Fruit fly (Drosophila melanogaster) whole organism, embryonic: ENCODE results near the gene CG3337.

Experiments used
- Blimp-1 ChIP-seq: fragments of 200-800 bp; sonication (Bioruptor generic); optimal IDR thresholded peaks from 3 replicates; lab custom pipeline; 2018; ENCODE audit warnings: missing biosample characterization, missing genetic modification characterization, mild to moderate bottlenecking, moderate library complexity, missing genetic modification reagents
- CG10267 ChIP-seq: fragments of 200-800 bp; sonication (Bioruptor generic); optimal IDR thresholded peaks from 2 replicates; lab custom pipeline; 2018; ENCODE audit warnings: missing biosample characterization, mild to moderate bottlenecking, missing genetic modification characterization, moderate library complexity
- CG10462 ChIP-seq: fragments of 200-800 bp; sonication (Bioruptor generic); optimal IDR thresholded peaks from 2 replicates; lab custom pipeline; 2016; ENCODE audit warnings: missing biosample characterization, missing genetic modification characterization
- CG10979 ChIP-seq: fragments of 200-800 bp; sonication (Bioruptor generic); optimal IDR thresholded peaks from 2 replicates; lab custom pipeline; 2018; ENCODE audit warnings: missing biosample characterization, mild to moderate bottlenecking, missing genetic modification characterization, moderate library complexity
- CG11247 ChIP-seq: fragments of 200-800 bp; sonication (Bioruptor generic); IDR thresholded peaks from 2 replicates; pipeline ENCODE4 v1.3.6; 2022; ENCODE audit warnings: missing biosample characterization, missing genetic modification characterization
- CG11560 ChIP-seq: fragments of 200-800 bp; sonication (Bioruptor generic); IDR thresholded peaks from 3 replicates; pipeline ENCODE4 v1.3.6; 2022; ENCODE audit warnings: missing biosample characterization, missing genetic modification characterization
- CG13624 ChIP-seq: fragments of 200-800 bp; sonication (Bioruptor generic); optimal IDR thresholded peaks from 2 replicates; lab custom pipeline; 2016; ENCODE audit warnings: missing biosample characterization, missing genetic modification characterization
- CG14441 ChIP-seq: fragments of 200-800 bp; sonication (Bioruptor generic); IDR thresholded peaks from 2 replicates; pipeline ENCODE4 v1.3.6; 2022; ENCODE audit warnings: missing biosample characterization, missing genetic modification characterization
- CG14965 ChIP-seq: fragments of 200-800 bp; sonication (Bioruptor generic); optimal IDR thresholded peaks from 2 replicates; lab custom pipeline; 2016; ENCODE audit warnings: missing biosample characterization, missing genetic modification characterization, borderline replicate concordance
- CG18262 ChIP-seq: fragments of 200-800 bp; optimal IDR thresholded peaks from 3 replicates; lab custom pipeline; 2019; ENCODE audit warnings: missing biosample characterization, mild to moderate bottlenecking, missing genetic modification characterization, moderate library complexity
- CG18599 ChIP-seq: fragments of 200-800 bp; sonication (Bioruptor generic); optimal IDR thresholded peaks from 3 replicates; lab custom pipeline; 2017; ENCODE audit warnings: missing biosample characterization, missing genetic modification characterization, mild to moderate bottlenecking, moderate library complexity, missing genetic modification reagents
- CG2712 ChIP-seq: fragments of 200-800 bp; optimal IDR thresholded peaks from 3 replicates; lab custom pipeline; 2019; ENCODE audit warnings: missing biosample characterization, mild to moderate bottlenecking, missing genetic modification characterization, moderate library complexity
- CG2875 ChIP-seq: fragments of 200-800 bp; sonication (Bioruptor generic); optimal IDR thresholded peaks from 2 replicates; lab custom pipeline; 2017; ENCODE audit warnings: missing biosample characterization, mild to moderate bottlenecking, missing genetic modification characterization, missing genetic modification reagents
- CG30431 ChIP-seq: fragments of 200-800 bp; sonication (Bioruptor generic); optimal IDR thresholded peaks from 2 replicates; lab custom pipeline; 2017; ENCODE audit warnings: missing biosample characterization, missing genetic modification characterization
- CG31365 ChIP-seq: fragments of 200-800 bp; sonication (Bioruptor generic); optimal IDR thresholded peaks from 2 replicates; lab custom pipeline; 2018; ENCODE audit warnings: missing biosample characterization, mild to moderate bottlenecking, missing genetic modification characterization
- CG31388 ChIP-seq: fragments of 200-800 bp; sonication (Bioruptor generic); optimal IDR thresholded peaks from 2 replicates; lab custom pipeline; 2016; ENCODE audit warnings: missing biosample characterization, missing genetic modification characterization
- CG31441 ChIP-seq: fragments of 200-800 bp; sonication (Bioruptor generic); IDR thresholded peaks from 2 replicates; pipeline ENCODE4 v1.3.6; 2022; ENCODE audit warnings: missing biosample characterization, missing genetic modification characterization
- CG32772 ChIP-seq: fragments of 200-800 bp; sonication (Bioruptor generic); IDR thresholded peaks from 2 replicates; pipeline ENCODE4 v1.3.6; 2022; ENCODE audit warnings: missing biosample characterization, missing genetic modification characterization
- CG6254 ChIP-seq: fragments of 200-800 bp; sonication (Bioruptor generic); optimal IDR thresholded peaks from 3 replicates; lab custom pipeline; 2017; ENCODE audit warnings: mild to moderate bottlenecking, missing biosample characterization, missing genetic modification reagents, missing genetic modification characterization
- CG7271 ChIP-seq: fragments of 200-800 bp; sonication (Bioruptor generic); optimal IDR thresholded peaks from 2 replicates; lab custom pipeline; 2018; ENCODE audit warnings: missing biosample characterization, mild to moderate bottlenecking, missing genetic modification characterization, moderate library complexity
- CG8388 ChIP-seq: fragments of 200-800 bp; sonication (Bioruptor generic); optimal IDR thresholded peaks from 2 replicates; lab custom pipeline; 2019; ENCODE audit warnings: missing biosample characterization, mild to moderate bottlenecking, missing genetic modification characterization, moderate library complexity
- Deaf1 ChIP-seq: fragments of 200-800 bp; optimal IDR thresholded peaks from 3 replicates; lab custom pipeline; 2019; ENCODE audit warnings: missing biosample characterization, mild to moderate bottlenecking, missing genetic modification characterization, moderate library complexity
- Dip3 ChIP-seq: fragments of 200-800 bp; sonication (Bioruptor generic); optimal IDR thresholded peaks from 3 replicates; lab custom pipeline; 2016; ENCODE audit warnings: missing biosample characterization, missing genetic modification characterization
- Ets97D ChIP-seq: fragments of 200-800 bp; sonication (Bioruptor generic); optimal IDR thresholded peaks from 3 replicates; lab custom pipeline; 2016; ENCODE audit warnings: missing biosample characterization, missing genetic modification characterization
- H15 ChIP-seq: fragments of 200-800 bp; sonication (Bioruptor generic); IDR thresholded peaks from 3 replicates; pipeline ENCODE4 v1.3.6; 2022; ENCODE audit warnings: missing biosample characterization, missing genetic modification characterization
- H2.0 ChIP-seq: fragments of 200-800 bp; sonication (Bioruptor generic); IDR thresholded peaks from 2 replicates; pipeline ENCODE4 v1.3.6; 2022; ENCODE audit warnings: missing biosample characterization, missing genetic modification characterization
- Jarid2 ChIP-seq: fragments of 200-800 bp; sonication (Bioruptor generic); optimal IDR thresholded peaks from 3 replicates; lab custom pipeline; 2017; ENCODE audit warnings: mild to moderate bottlenecking, missing biosample characterization, missing genetic modification reagents, missing genetic modification characterization
- Lpt ChIP-seq: fragments of >200 bp; optimal IDR thresholded peaks from 2 replicates; lab custom pipeline; 2018; ENCODE audit warnings: missing biosample characterization, missing genetic modification characterization
- Scr ChIP-seq: fragments of 200-800 bp; sonication (Bioruptor generic); IDR thresholded peaks from 2 replicates; pipeline ENCODE4 v1.3.6; 2022; ENCODE audit warnings: missing biosample characterization, missing genetic modification characterization; ENCODE audit not compliant: partially characterized antibody
- Side ChIP-seq: fragments of 200-800 bp; sonication (Bioruptor generic); optimal IDR thresholded peaks from 2 replicates; lab custom pipeline; 2016; ENCODE audit warnings: missing biosample characterization, missing genetic modification characterization
- Sox102F ChIP-seq: fragments of 200-800 bp; sonication (Bioruptor generic); optimal IDR thresholded peaks from 2 replicates; lab custom pipeline; 2018; ENCODE audit warnings: missing biosample characterization, mild to moderate bottlenecking, missing genetic modification characterization, moderate library complexity
- bbx ChIP-seq: fragments of 200-800 bp; sonication (Bioruptor generic); IDR thresholded peaks from 2 replicates; pipeline ENCODE4 v1.3.6; 2022; ENCODE audit warnings: missing biosample characterization, missing genetic modification characterization; ENCODE audit not compliant: partially characterized antibody
- br ChIP-seq: fragments of >200 bp; optimal IDR thresholded peaks from 2 replicates; lab custom pipeline; 2017
- cas ChIP-seq: fragments of 200-800 bp; sonication (Bioruptor generic); IDR thresholded peaks from 2 replicates; pipeline ENCODE4 v1.3.6; 2022; ENCODE audit warnings: missing biosample characterization, missing genetic modification characterization
- cato ChIP-seq: fragments of 200-800 bp; sonication (Bioruptor generic); optimal IDR thresholded peaks from 2 replicates; lab custom pipeline; 2016; ENCODE audit warnings: missing biosample characterization, missing genetic modification characterization, borderline replicate concordance
- ci ChIP-seq: fragments of 200-800 bp; sonication (Bioruptor generic); IDR thresholded peaks from 3 replicates; pipeline ENCODE4 v1.3.6; 2022; ENCODE audit warnings: missing biosample characterization, missing genetic modification characterization
- dan ChIP-seq: fragments of 200-800 bp; sonication (Bioruptor generic); IDR thresholded peaks from 2 replicates; pipeline ENCODE4 v1.3.6; 2022; ENCODE audit warnings: missing biosample characterization, missing genetic modification characterization
- eve ChIP-seq, 2 experiments: fragments of >200 bp; optimal IDR thresholded peaks; 2 replicates each; lab custom pipeline; 2017; ENCODE audit warnings: missing biosample characterization in 2 of 2, missing genetic modification characterization in 2 of 2
- gfzf ChIP-seq: fragments of 200-800 bp; sonication (Bioruptor generic); optimal IDR thresholded peaks from 2 replicates; lab custom pipeline; 2016; ENCODE audit warnings: missing biosample characterization, mild to moderate bottlenecking, missing genetic modification characterization, moderate library complexity
- gsb ChIP-seq: fragments of 200-800 bp; sonication (Bioruptor generic); IDR thresholded peaks from 2 replicates; pipeline ENCODE4 v1.3.6; 2022; ENCODE audit warnings: missing biosample characterization, missing genetic modification characterization
- h ChIP-seq: fragments of >200 bp; optimal IDR thresholded peaks from 2 replicates; lab custom pipeline; 2017
- her ChIP-seq: fragments of 200-800 bp; sonication (Bioruptor generic); optimal IDR thresholded peaks from 2 replicates; lab custom pipeline; 2016; ENCODE audit warnings: missing biosample characterization, missing genetic modification characterization
- klu ChIP-seq: fragments of 200-800 bp; sonication (Bioruptor generic); IDR thresholded peaks from 2 replicates; pipeline ENCODE4 v1.3.6; 2022; ENCODE audit warnings: missing biosample characterization, missing genetic modification characterization
- phol ChIP-seq: fragments of 200-800 bp; sonication (Bioruptor generic); optimal IDR thresholded peaks from 3 replicates; lab custom pipeline; 2018; ENCODE audit warnings: missing biosample characterization, mild to moderate bottlenecking, missing genetic modification characterization, moderate library complexity
- pros ChIP-seq: fragments of 200-800 bp; sonication (Bioruptor generic); optimal IDR thresholded peaks from 3 replicates; lab custom pipeline; 2019; ENCODE audit warnings: missing biosample characterization, mild to moderate bottlenecking, missing genetic modification characterization, moderate library complexity
- psq ChIP-seq: fragments of 200-800 bp; sonication (Bioruptor generic); optimal IDR thresholded peaks from 2 replicates; lab custom pipeline; 2017; ENCODE audit warnings: missing biosample characterization, missing genetic modification characterization
- sens-2 ChIP-seq: fragments of 200-800 bp; sonication (Bioruptor generic); IDR thresholded peaks from 2 replicates; pipeline ENCODE4 v1.3.6; 2022; ENCODE audit warnings: missing biosample characterization, missing genetic modification characterization
- sqz ChIP-seq: fragments of 200-800 bp; sonication (Bioruptor generic); optimal IDR thresholded peaks from 3 replicates; lab custom pipeline; 2018; ENCODE audit warnings: missing biosample characterization, mild to moderate bottlenecking, missing genetic modification characterization
- vnd ChIP-seq: fragments of 200-800 bp; sonication (Bioruptor generic); IDR thresholded peaks from 3 replicates; pipeline ENCODE4 v1.3.6; 2022; ENCODE audit warnings: missing biosample characterization, missing genetic modification characterization; ENCODE audit not compliant: partially characterized antibody
- wor ChIP-seq: fragments of 200-800 bp; sonication (Bioruptor generic); IDR thresholded peaks from 2 replicates; pipeline ENCODE4 v1.3.6; 2022; ENCODE audit warnings: missing biosample characterization, missing genetic modification characterization

Gene CG3337

DNA sequence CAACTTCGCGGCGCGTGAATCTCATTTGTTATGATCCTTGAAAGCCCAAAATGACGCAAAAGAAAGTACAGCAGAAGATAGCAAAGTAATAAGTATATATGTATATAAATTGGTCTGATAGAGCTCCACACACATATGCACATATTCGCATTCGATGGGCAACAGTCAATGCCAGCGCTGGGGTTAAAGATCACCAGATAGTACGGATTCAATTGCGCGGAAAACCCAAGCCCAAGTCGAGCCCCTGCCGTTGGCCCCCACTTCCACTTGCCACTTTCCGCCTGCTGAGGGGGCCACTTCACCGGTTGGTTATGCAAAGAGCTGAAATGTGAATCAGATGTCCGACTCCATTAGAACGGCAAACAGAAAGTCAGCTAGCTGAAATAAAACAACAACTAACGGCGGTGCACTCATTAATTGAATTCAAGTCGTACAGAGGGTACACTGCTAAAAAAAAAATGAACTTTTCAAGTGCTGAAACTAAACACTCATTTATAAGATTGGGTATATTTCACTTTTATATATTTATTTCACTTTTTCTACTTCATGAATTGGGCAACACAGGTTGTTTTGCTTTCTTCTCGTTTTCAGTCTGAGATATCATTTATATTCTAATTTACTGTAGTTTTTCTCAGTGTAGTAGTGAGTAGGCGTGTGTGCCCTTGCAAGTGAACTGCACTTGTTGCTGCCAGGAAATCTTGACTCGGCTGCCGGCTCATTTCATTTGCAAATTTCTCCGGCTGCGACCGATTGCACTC is 28.0 kb downstream of the CG3337 start (continued):
- TF ChIP-seq sqz (GFP tag; lab: Kevin White, UChicago) (no peak), phol (tag; lab: Kevin White, UChicago) (peak; percentile 34), CG31441 (GFP tag; lab: Robert Waterston, UW) (0 out of 2 replicates have a peak, but pooled peaks have one; percentile 35), Jarid2 (GFP tag; lab: Kevin White, UChicago) (no peak), CG31388 (GFP tag; lab: Kevin White, UChicago) (no peak), vnd (no peak), CG10979 (tag; lab: Kevin White, UChicago) (peak; percentile 12), Blimp-1 (GFP tag; lab: Kevin White, UChicago) (peak; percentile 14), wor (GFP tag; lab: Robert Waterston, UW) (no peak), ci (GFP tag; lab: Robert Waterston, UW) (0 out of 3 replicates have a peak, but pooled peaks have one; percentile 56), Scr (no peak), CG32772 (GFP tag; lab: Robert Waterston, UW) (0 out of 2 replicates have a peak, but pooled peaks have one; percentile 23), gsb (GFP tag; lab: Robert Waterston, UW) (no peak), CG8388 (GFP tag; lab: Kevin White, UChicago) (peak; percentile 1), CG2712 (tag; lab: Kevin White, UChicago) (peak; percentile 35), H2.0 (GFP tag; lab: Robert Waterston, UW) (no peak), CG11560 (tag; lab: Robert Waterston, UW) (no peak), CG14441 (no peak), cas (GFP tag; lab: Robert Waterston, UW) (no peak), Deaf1 (tag; lab: Kevin White, UChicago) (no peak), sens-2 (GFP tag; lab: Robert Waterston, UW) (0 out of 2 replicates have a peak, but pooled peaks have one; percentile 37), CG2875 (GFP tag; lab: Kevin White, UChicago) (no peak), psq (GFP tag; lab: Kevin White, UChicago) (no peak), Side (GFP tag; lab: Kevin White, UChicago) (no peak), eve (GFP tag; optimal IDR thresholded peaks at IDR 0.05; lab: Kevin White, UChicago) (no peak), H15 (GFP tag; lab: Robert Waterston, UW) (0 out of 3 replicates have a peak, but pooled peaks have one; percentile 12), CG7271 (tag; lab: Kevin White, UChicago) (no peak), CG10267 (tag; lab: Kevin White, UChicago) (no peak), CG13624 (no peak), Lpt (GFP tag; lab: Kevin White, UChicago) (no peak), CG31365 (tag; lab: Kevin White, UChicago) (no peak), Ets97D (GFP tag; lab: Kevin White, UChicago) (no peak), Sox102F (GFP tag; lab: Kevin White, UChicago) (peak; percentile 7), bbx (no peak), klu (GFP tag; lab: Robert Waterston, UW) (no peak), pros (GFP tag; lab: Kevin White, UChicago) (no peak), h (lab: Kevin White, UChicago) (no peak), CG18262 (tag; lab: Kevin White, UChicago) (peak; percentile 8), Dip3 (GFP tag; lab: Kevin White, UChicago) (no peak), gfzf (GFP tag; lab: Kevin White, UChicago) (no peak), CG10462 (GFP tag; lab: Kevin White, UChicago) (no peak), CG6254 (GFP tag; lab: Kevin White, UChicago) (no peak), dan (GFP tag; lab: Robert Waterston, UW) (no peak), CG30431 (GFP tag; lab: Kevin White, UChicago) (no peak), CG11247 (no peak), CG18599 (peak; percentile 15), br (lab: Kevin White, UChicago) (no peak), cato (GFP tag; lab: Kevin White, UChicago) (no peak), her (GFP tag; lab: Kevin White, UChicago) (no peak), CG14965 (no peak)
